Fruit fly (Drosophila melanogaster): Measurements from ENCODE around the gene Ugt316A1.

- no peak for TF ChIP-seq h (optimal IDR thresholded peaks at IDR 0.05)
- TF ChIP-seq psq (optimal IDR thresholded peaks at IDR 0.05) = no peak
- no peak for TF ChIP-seq Sin3A (optimal IDR thresholded peaks at IDR 0.05)
- no peak for TF ChIP-seq insv (optimal IDR thresholded peaks at IDR 0.05)
Observed at dm6 chr3L:19055064-19055463, 7.6 kb downstream of the Ugt316A1 start.

Data from Kc167 (cell line).